Worm (Caenorhabditis elegans): ENCODE measurements around the gene ZK673.2.

DNA sequence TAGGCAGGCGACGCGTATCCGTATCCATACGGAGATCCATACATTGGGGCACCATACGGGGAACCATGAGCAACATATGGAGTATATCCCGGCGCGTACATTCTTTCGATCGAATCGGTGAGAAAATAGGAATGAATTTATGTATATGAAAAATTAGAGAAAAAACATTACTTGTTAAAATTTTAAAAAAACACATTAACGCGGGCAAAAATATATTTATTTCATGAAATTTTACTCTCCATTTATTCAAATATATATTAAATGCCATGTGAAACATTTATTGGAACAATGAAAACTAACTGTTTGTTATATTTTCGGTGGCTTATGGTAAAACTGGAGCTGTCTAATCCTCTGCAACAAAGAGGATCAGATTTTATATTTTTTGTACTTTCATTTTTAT, 23.7 kb downstream of the ZK673.2 start, which contains the start of gene ZK666.2:
- TF ChIP-seq lin-29 (GFP tag; IDR thresholded peaks at IDR 0.05) (no peak), F10B5.3 (tag; optimal IDR thresholded peaks at IDR 0.05) (no peak), attf-4 (tag; optimal IDR thresholded peaks at IDR 0.05) (no peak), unc-62 (GFP tag; optimal IDR thresholded peaks at IDR 0.05 in 1 of 2) (no peak), unc-62 (tag; optimal IDR thresholded peaks at IDR 0.05) (no peak), egl-27 (tag; optimal IDR thresholded peaks at IDR 0.05) (no peak), mxl-2 (GFP tag; conservative IDR thresholded peaks at IDR 0.05) (no peak), nhr-237 (tag; optimal IDR thresholded peaks at IDR 0.05) (no peak), F26F4.8 (GFP tag; conservative IDR thresholded peaks at IDR 0.05) (no peak)

All from whole organism, L4 larva.